Fruit fly (Drosophila melanogaster): ENCODE results near the gene FMRFaR.

- TF ChIP-seq CG8478 (optimal IDR thresholded peaks at IDR 0.05) = no peak
- no peak for TF ChIP-seq psq (optimal IDR thresholded peaks at IDR 0.05)
These were observed 13.8 kb upstream of the FMRFaR start for dm6 chr3L:2987749-2988148.
